Worm (Caenorhabditis elegans) whole organism, L4/young adult: Measurements from ENCODE around the gene C44C1.1.

Source experiments
- W03F9.2 ChIP-seq: fragments of 150-350 bp; optimal IDR thresholded peaks from 2 replicates; lab custom pipeline; 2014; ENCODE audit warnings: missing biosample characterization, missing genetic modification characterization
- dao-5 ChIP-seq: sonication (generic microtip); optimal IDR thresholded peaks from 2 replicates; lab custom pipeline; 2016; ENCODE audit warnings: missing genotype, missing genetic modification characterization, moderate library complexity, missing compliant biosample characterization
- him-1 ChIP-seq: sonication (generic microtip); optimal IDR thresholded peaks from 2 replicates; lab custom pipeline; 2016; ENCODE audit warnings: missing genotype, missing genetic modification reagents, missing genetic modification characterization, missing compliant biosample characterization

The C44C1.1 gene

ce11 chrX:980252-981009 lies at the start of gene C44C1.1:
C44C1.1 (plus strand) TSS chrX:980776.
- TF ChIP-seq him-1 (tag; lab: Kevin White, UChicago) (no peak), W03F9.2 (tag; lab: Kevin White, UChicago) (no peak), dao-5 (tag; lab: Kevin White, UChicago) (no peak)

- TF ChIP-seq him-1 (tag; lab: Kevin White, UChicago) = peak; percentile 60
- no peak for TF ChIP-seq W03F9.2 (tag; lab: Kevin White, UChicago)
- no peak for TF ChIP-seq dao-5 (tag; lab: Kevin White, UChicago)
Observed at ce11 chrX:932874-933273, 47.7 kb upstream of the C44C1.1 start.

- no peak for TF ChIP-seq him-1 (tag; lab: Kevin White, UChicago)
- TF ChIP-seq dao-5 (tag; lab: Kevin White, UChicago) = no peak
- no peak for TF ChIP-seq W03F9.2 (tag; lab: Kevin White, UChicago)
Observed at ce11 chrX:933504-933903, 47.1 kb upstream of the C44C1.1 start, which contains the start of gene F35H12.1. F35H12.1 (plus strand) TSS chrX:933804.

ce11 chrX:936013-936412 lies 44.6 kb upstream of the C44C1.1 start:
- no peak for TF ChIP-seq W03F9.2 (tag; lab: Kevin White, UChicago)
- no peak for TF ChIP-seq dao-5 (tag; lab: Kevin White, UChicago)
- TF ChIP-seq him-1 (tag; lab: Kevin White, UChicago) = no peak

ce11 chrX:938269-938883 lies 42.2 kb upstream of the C44C1.1 start, which contains the start of gene F53H8.3:
F53H8.3 (plus strand) TSS chrX:938543.
- TF ChIP-seq him-1 (tag; lab: Kevin White, UChicago) = no peak
- TF ChIP-seq dao-5 (tag; lab: Kevin White, UChicago) = no peak
- no peak for TF ChIP-seq W03F9.2 (tag; lab: Kevin White, UChicago)

ce11 chrX:945669-946068 lies 34.9 kb upstream of the C44C1.1 start:
- TF ChIP-seq W03F9.2 (tag; lab: Kevin White, UChicago) = no peak
- TF ChIP-seq him-1 (tag; lab: Kevin White, UChicago) = no peak
- no peak for TF ChIP-seq dao-5 (tag; lab: Kevin White, UChicago)

- TF ChIP-seq dao-5 (tag; lab: Kevin White, UChicago) = no peak
- TF ChIP-seq W03F9.2 (tag; lab: Kevin White, UChicago) = no peak
- no peak for TF ChIP-seq him-1 (tag; lab: Kevin White, UChicago)
Observed at ce11 chrX:947885-948284, 32.7 kb upstream of the C44C1.1 start.

- TF ChIP-seq dao-5 (tag; lab: Kevin White, UChicago) = no peak
- TF ChIP-seq him-1 (tag; lab: Kevin White, UChicago) = no peak
- TF ChIP-seq W03F9.2 (tag; lab: Kevin White, UChicago) = no peak
Observed at ce11 chrX:948783-949182, 31.8 kb upstream of the C44C1.1 start, which contains the start of gene sms-2. sms-2 (minus strand) TSS chrX:948883.

ce11 chrX:949466-949865 lies 31.1 kb upstream of the C44C1.1 start:
- TF ChIP-seq dao-5 (tag; lab: Kevin White, UChicago) (no peak), W03F9.2 (tag; lab: Kevin White, UChicago) (peak; percentile 75), him-1 (tag; lab: Kevin White, UChicago) (peak; percentile 95)

ce11 chrX:950482-950881 lies 30.1 kb upstream of the C44C1.1 start, which contains the start of gene arr-1:
arr-1 (plus strand) TSS chrX:950782.
- no peak for TF ChIP-seq dao-5 (tag; lab: Kevin White, UChicago)
- no peak for TF ChIP-seq him-1 (tag; lab: Kevin White, UChicago)
- no peak for TF ChIP-seq W03F9.2 (tag; lab: Kevin White, UChicago)

- no peak for TF ChIP-seq him-1 (tag; lab: Kevin White, UChicago)
Observed at ce11 chrX:952557-953083, 28.0 kb upstream of the C44C1.1 start.

ce11 chrX:954499-955061 lies 26.0 kb upstream of the C44C1.1 start, which contains the start of gene apm-3:
apm-3 (plus strand) TSS chrX:954975.
- TF ChIP-seq him-1 (tag; lab: Kevin White, UChicago) (no peak), W03F9.2 (tag; lab: Kevin White, UChicago) (peak; percentile 2)

- TF ChIP-seq him-1 (tag; lab: Kevin White, UChicago) (no peak), dao-5 (tag; lab: Kevin White, UChicago) (no peak), W03F9.2 (tag; lab: Kevin White, UChicago) (no peak)
Observed at ce11 chrX:957581-957980, 23.0 kb upstream of the C44C1.1 start, which contains the start of gene chil-10. chil-10 (plus strand) TSS chrX:957881.
